Fruit fly (Drosophila melanogaster): ENCODE measurements around the gene CG2955.

Gene CG2955

dm6 chr2L:4148979-4149378 is at the start of gene CG2955:
CG2955 (plus strand) TSS chr2L:4149279.
- no peak for TF ChIP-seq CG17801 (GFP tag; optimal IDR thresholded peaks at IDR 0.05; ENCODE audit: partially characterized antibody)

dm6 chr2L:4110132-4110531 is 38.9 kb upstream of the CG2955 start:
- TF ChIP-seq CG17801 (GFP tag; optimal IDR thresholded peaks at IDR 0.05; ENCODE audit: partially characterized antibody) = no peak

- TF ChIP-seq CG17801 (GFP tag; optimal IDR thresholded peaks at IDR 0.05; ENCODE audit: partially characterized antibody) = no peak
Observed at dm6 chr2L:4116656-4117055, 32.4 kb upstream of the CG2955 start.

- no peak for TF ChIP-seq CG17801 (GFP tag; optimal IDR thresholded peaks at IDR 0.05; ENCODE audit: partially characterized antibody)
Observed at dm6 chr2L:4118983-4119670, 30.0 kb upstream of the CG2955 start.

- no peak for TF ChIP-seq CG17801 (GFP tag; optimal IDR thresholded peaks at IDR 0.05; ENCODE audit: partially characterized antibody)
Observed at dm6 chr2L:4120043-4120442, 29.0 kb upstream of the CG2955 start, which contains the start of gene Sr-CIII. Sr-CIII (plus strand) TSS chr2L:4120343.

- TF ChIP-seq CG17801 (GFP tag; optimal IDR thresholded peaks at IDR 0.05; ENCODE audit: partially characterized antibody) = no peak
Observed at dm6 chr2L:4121402-4121801, 27.7 kb upstream of the CG2955 start, which contains the start of gene Sr-CI. Sr-CI (plus strand) TSS chr2L:4121702.

- no peak for TF ChIP-seq CG17801 (GFP tag; optimal IDR thresholded peaks at IDR 0.05; ENCODE audit: partially characterized antibody)
Observed at dm6 chr2L:4123050-4123449, 26.0 kb upstream of the CG2955 start.

dm6 chr2L:4124629-4125350 is 24.3 kb upstream of the CG2955 start:
- no peak for TF ChIP-seq CG17801 (GFP tag; optimal IDR thresholded peaks at IDR 0.05; ENCODE audit: partially characterized antibody)

dm6 chr2L:4128859-4129258 is 20.2 kb upstream of the CG2955 start:
- no peak for TF ChIP-seq CG17801 (GFP tag; optimal IDR thresholded peaks at IDR 0.05; ENCODE audit: partially characterized antibody)

- TF ChIP-seq CG17801 (GFP tag; optimal IDR thresholded peaks at IDR 0.05; ENCODE audit: partially characterized antibody) = no peak
Observed at dm6 chr2L:4132303-4132702, 16.8 kb upstream of the CG2955 start.

- no peak for TF ChIP-seq CG17801 (GFP tag; optimal IDR thresholded peaks at IDR 0.05; ENCODE audit: partially characterized antibody)
Observed at dm6 chr2L:4133078-4133477, 16.0 kb upstream of the CG2955 start.

dm6 chr2L:4133960-4134359 is 15.1 kb upstream of the CG2955 start:
- no peak for TF ChIP-seq CG17801 (GFP tag; optimal IDR thresholded peaks at IDR 0.05; ENCODE audit: partially characterized antibody)

dm6 chr2L:4146317-4146716 is 2.8 kb upstream of the CG2955 start:
- TF ChIP-seq CG17801 (GFP tag; optimal IDR thresholded peaks at IDR 0.05; ENCODE audit: partially characterized antibody) = no peak

dm6 chr2L:4166034-4166433 is 17.0 kb downstream of the CG2955 start, which contains the start of gene Or24a:
Or24a (minus strand) TSS chr2L:4166134.
- no peak for TF ChIP-seq CG17801 (GFP tag; optimal IDR thresholded peaks at IDR 0.05; ENCODE audit: partially characterized antibody)

dm6 chr2L:4179386-4179785 is 30.3 kb downstream of the CG2955 start:
- TF ChIP-seq CG17801 (GFP tag; optimal IDR thresholded peaks at IDR 0.05; ENCODE audit: partially characterized antibody) = no peak

dm6 chr2L:4179960-4180359 is 30.9 kb downstream of the CG2955 start:
- no peak for TF ChIP-seq CG17801 (GFP tag; optimal IDR thresholded peaks at IDR 0.05; ENCODE audit: partially characterized antibody)
